Worm (Caenorhabditis elegans) whole organism, L2 larva: ENCODE results near the gene brp-1.

Experiments used
- crh-2 ChIP-seq: sonication (generic microtip); optimal IDR thresholded peaks from 2 replicates; lab custom pipeline; 2017; ENCODE audit warnings: missing biosample characterization, missing genetic modification characterization
- egl-27 ChIP-seq: sonication (generic microtip); optimal IDR thresholded peaks from 3 replicates; lab custom pipeline; 2017; ENCODE audit warnings: missing biosample characterization, missing genetic modification reagents, missing genetic modification characterization
- elt-1 ChIP-seq: fragments of 150-350 bp; optimal IDR thresholded peaks from 2 replicates; lab custom pipeline; 2014; ENCODE audit warnings: missing biosample characterization, missing genetic modification characterization
- mbf-1 ChIP-seq: sonication (generic microtip); optimal IDR thresholded peaks from 2 replicates; lab custom pipeline; 2017; ENCODE audit warnings: missing biosample characterization, missing genetic modification characterization
- mdl-1 ChIP-seq, 2 experiments: fragments of 150-350 bp in 1 of 2; sonication (generic microtip) in 1 of 2; optimal IDR thresholded peaks; 2 replicates each; lab custom pipeline; 2017; ENCODE audit warnings: missing biosample characterization in 2 of 2, missing genetic modification characterization in 2 of 2
- nhr-10 ChIP-seq: sonication (generic microtip); optimal IDR thresholded peaks from 2 replicates; lab custom pipeline; 2017; ENCODE audit warnings: missing biosample characterization, missing genetic modification characterization
- nhr-237 ChIP-seq: fragments of 150-350 bp; optimal IDR thresholded peaks from 2 replicates; lab custom pipeline; 2014; ENCODE audit warnings: missing biosample characterization, missing genetic modification characterization
- nhr-77 ChIP-seq: fragments of 150-350 bp; optimal IDR thresholded peaks from 2 replicates; lab custom pipeline; 2014; ENCODE audit warnings: missing biosample characterization, missing genetic modification characterization
- snpc-4 ChIP-seq: fragments of 150-350 bp; optimal IDR thresholded peaks from 2 replicates; lab custom pipeline; 2014; ENCODE audit warnings: missing biosample characterization, missing genetic modification characterization
- unc-55 ChIP-seq: fragments of 150-350 bp; sonication (generic microtip); optimal IDR thresholded peaks from 3 replicates; lab custom pipeline; 2014; ENCODE audit warnings: missing biosample characterization, missing genetic modification reagents, missing genetic modification characterization
- unc-62 ChIP-seq: fragments of 150-350 bp; optimal IDR thresholded peaks from 2 replicates; lab custom pipeline; 2014; ENCODE audit warnings: missing biosample characterization, missing genetic modification reagents, missing genetic modification characterization
- ztf-4 ChIP-seq: fragments of 150-350 bp; optimal IDR thresholded peaks from 2 replicates; lab custom pipeline; 2014; ENCODE audit warnings: missing biosample characterization, missing genetic modification characterization

- no peak for TF ChIP-seq egl-27 (tag; lab: Kevin White, UChicago)
- no peak for TF ChIP-seq ztf-4 (tag; lab: Kevin White, UChicago)
- TF ChIP-seq snpc-4 (tag; lab: Kevin White, UChicago): no peak
- TF ChIP-seq nhr-77: no peak
- TF ChIP-seq elt-1 (tag; lab: Kevin White, UChicago): no peak
- no peak for TF ChIP-seq crh-2 (tag; lab: Kevin White, UChicago)
- TF ChIP-seq nhr-237: no peak
- TF ChIP-seq mdl-1 (tag; optimal IDR thresholded peaks at IDR 0.05; lab: Kevin White, UChicago): no peak
- no peak for TF ChIP-seq unc-62 (GFP tag; lab: Kevin White, UChicago)
- TF ChIP-seq nhr-10: no peak
- TF ChIP-seq mbf-1 (tag; lab: Kevin White, UChicago): no peak
- no peak for TF ChIP-seq unc-55 (GFP tag; lab: Kevin White, UChicago)
Observed at ce11 chrIII:12020074-12020602, at the start of gene brp-1.
